Worm (Caenorhabditis elegans) whole organism, L4/young adult: ENCODE results near the gene pam-1.

Source experiments
- W03F9.2 ChIP-seq: fragments of 150-350 bp; optimal IDR thresholded peaks from 2 replicates; lab custom pipeline; 2014; ENCODE audit warnings: missing biosample characterization, missing genetic modification characterization
- dao-5 ChIP-seq: sonication (generic microtip); optimal IDR thresholded peaks from 2 replicates; lab custom pipeline; 2016; ENCODE audit warnings: missing genotype, missing genetic modification characterization, moderate library complexity, missing compliant biosample characterization
- him-1 ChIP-seq: sonication (generic microtip); optimal IDR thresholded peaks from 2 replicates; lab custom pipeline; 2016; ENCODE audit warnings: missing genotype, missing genetic modification reagents, missing genetic modification characterization, missing compliant biosample characterization

Gene pam-1

ce11 chrIV:7497750-7498149 is 52.9 kb downstream of the pam-1 start, which contains the start of gene egas-4:
Gene egas-4, minus strand, starts transcription at chrIV:7497850.
- TF ChIP-seq W03F9.2: no peak
- TF ChIP-seq dao-5 (tag; lab: Kevin White, UChicago): no peak
- TF ChIP-seq him-1 (tag; lab: Kevin White, UChicago): no peak

DNA sequence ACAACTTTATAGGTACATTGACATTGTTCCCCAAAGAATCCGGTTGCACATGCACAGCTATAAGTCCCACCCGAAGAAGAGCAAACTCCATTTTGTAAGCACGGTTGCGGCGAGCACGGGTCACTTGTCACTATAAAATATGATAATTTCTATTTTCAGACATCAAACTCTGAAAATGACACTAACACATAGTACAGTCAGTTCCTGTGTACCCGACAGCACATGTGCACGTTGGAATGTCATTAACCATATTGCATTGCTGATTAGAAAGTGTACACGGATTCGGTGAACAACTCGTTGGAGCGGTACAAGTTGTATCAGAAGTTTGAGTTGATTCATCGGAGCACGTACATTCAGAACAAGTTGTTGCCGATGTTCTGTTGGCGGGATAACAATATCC is 53.4 kb downstream of the pam-1 start:
- no peak for TF ChIP-seq W03F9.2
- no peak for TF ChIP-seq dao-5 (tag; lab: Kevin White, UChicago)
- TF ChIP-seq him-1 (tag; lab: Kevin White, UChicago): no peak
